Fruit fly (Drosophila melanogaster) whole organism, embryonic: Measurements from ENCODE around the gene CG14401.

Experiments
- CG31388 ChIP-seq: fragments of 200-800 bp; sonication (Bioruptor generic); optimal IDR thresholded peaks from 2 replicates; lab custom pipeline; 2016; ENCODE audit warnings: missing biosample characterization, missing genetic modification characterization
- Chrac-16 ChIP-seq: fragments of 200-800 bp; sonication (Bioruptor generic); optimal IDR thresholded peaks from 3 replicates; lab custom pipeline; 2016; ENCODE audit warnings: missing biosample characterization, missing genetic modification characterization
- Dip3 ChIP-seq: fragments of 200-800 bp; sonication (Bioruptor generic); optimal IDR thresholded peaks from 3 replicates; lab custom pipeline; 2016; ENCODE audit warnings: missing biosample characterization, missing genetic modification characterization
- ash1 ChIP-seq: fragments of 200-800 bp; sonication (Bioruptor generic); optimal IDR thresholded peaks from 2 replicates; lab custom pipeline; 2018; ENCODE audit warnings: missing biosample characterization, mild to moderate bottlenecking, missing genetic modification characterization
- dmrt99B ChIP-seq: fragments of 200-800 bp; sonication (Bioruptor generic); optimal IDR thresholded peaks from 2 replicates; lab custom pipeline; 2018; ENCODE audit warnings: missing biosample characterization, mild to moderate bottlenecking, missing genetic modification characterization, moderate library complexity
- hbn ChIP-seq: fragments of 200-800 bp; sonication (Bioruptor generic); IDR thresholded peaks from 2 replicates; pipeline ENCODE4 v1.3.6; 2022; ENCODE audit warnings: missing biosample characterization, missing genetic modification characterization; ENCODE audit not compliant: partially characterized antibody
- lilli ChIP-seq: fragments of 200-800 bp; sonication (Bioruptor generic); optimal IDR thresholded peaks from 3 replicates; lab custom pipeline; 2016; ENCODE audit warnings: missing biosample characterization, missing genetic modification characterization

DNA sequence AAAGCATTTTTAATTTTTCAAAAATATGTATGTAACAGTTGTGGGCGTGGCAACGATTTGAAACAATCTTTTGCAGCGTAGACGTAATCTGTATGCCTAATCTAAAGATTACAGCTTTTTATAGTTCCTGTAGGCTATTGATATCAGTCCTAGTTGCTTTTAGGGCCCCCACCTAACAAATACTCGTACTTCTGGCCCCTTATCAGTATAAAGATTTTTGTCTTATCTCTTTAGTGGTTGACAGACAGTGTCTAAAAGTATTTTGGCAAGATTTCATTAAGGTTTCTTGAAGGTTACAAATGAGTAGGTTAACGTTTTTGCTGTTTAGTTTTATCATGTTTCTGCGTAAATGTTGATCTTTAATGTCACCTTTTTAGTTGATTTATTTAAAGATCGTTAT, 41.0 kb upstream of the CG14401 start:
- no peak for TF ChIP-seq Dip3 (GFP tag; lab: Kevin White, UChicago)
- TF ChIP-seq ash1 (GFP tag; lab: Kevin White, UChicago) = no peak
- no peak for TF ChIP-seq Chrac-16 (GFP tag; lab: Kevin White, UChicago)
- TF ChIP-seq CG31388 (GFP tag; lab: Kevin White, UChicago) = no peak
- no peak for TF ChIP-seq lilli (GFP tag; lab: Kevin White, UChicago)
- no peak for TF ChIP-seq dmrt99B
- no peak for TF ChIP-seq hbn (GFP tag; lab: Robert Waterston, UW)
